Worm (Caenorhabditis elegans) whole organism, L2 larva: Measurements from ENCODE around the gene ZK757.10.

Experiments
- F13H6.1 ChIP-seq: sonication (generic microtip); optimal IDR thresholded peaks from 2 replicates; lab custom pipeline; 2016; ENCODE audit warnings: missing genetic modification characterization, missing compliant biosample characterization
- aly-2 ChIP-seq: fragments of 150-350 bp; optimal IDR thresholded peaks from 2 replicates; lab custom pipeline; 2014; ENCODE audit warnings: missing biosample characterization, missing genetic modification characterization
- elt-3 ChIP-seq: sonication (generic microtip); optimal IDR thresholded peaks from 2 replicates; lab custom pipeline; 2017; ENCODE audit warnings: missing biosample characterization, missing genetic modification characterization
- fos-1 ChIP-seq: fragments of 150-350 bp; optimal IDR thresholded peaks from 2 replicates; lab custom pipeline; 2014; ENCODE audit warnings: missing biosample characterization, missing genetic modification characterization
- lsy-2 ChIP-seq, 2 experiments: fragments of 150-350 bp in 1 of 2; sonication (generic microtip) in 1 of 2; optimal IDR thresholded peaks; 2 replicates each; lab custom pipeline; 2014 to 2017; ENCODE audit warnings: missing biosample characterization in 2 of 2, missing genetic modification characterization in 2 of 2
- nhr-10 ChIP-seq: sonication (generic microtip); optimal IDR thresholded peaks from 2 replicates; lab custom pipeline; 2017; ENCODE audit warnings: missing biosample characterization, missing genetic modification characterization
- nhr-25 ChIP-seq: fragments of 150-350 bp; sonication (generic microtip); optimal IDR thresholded peaks from 3 replicates; lab custom pipeline; 2014; ENCODE audit warnings: missing biosample characterization, missing genetic modification characterization
- sem-4 ChIP-seq: fragments of 150-350 bp; optimal IDR thresholded peaks from 2 replicates; lab custom pipeline; 2014; ENCODE audit warnings: missing biosample characterization, missing genetic modification reagents, missing genetic modification characterization
- ztf-11 ChIP-seq: sonication (generic microtip); optimal IDR thresholded peaks from 2 replicates; lab custom pipeline; 2017; ENCODE audit warnings: missing biosample characterization, missing genetic modification characterization

ce11 chrIII:9891324-9891723, 14.3 kb downstream of the ZK757.10 start, which contains the start of gene alg-4:
- TF ChIP-seq nhr-10 (tag; lab: Kevin White, UChicago) (no peak), fos-1 (tag; lab: Kevin White, UChicago) (no peak), lsy-2 (tag; optimal IDR thresholded peaks at IDR 0.05; lab: Kevin White, UChicago) (no peak), F13H6.1 (tag; lab: Kevin White, UChicago) (no peak), elt-3 (tag; lab: Kevin White, UChicago) (no peak), sem-4 (no peak), ztf-11 (no peak), nhr-25 (tag; lab: Kevin White, UChicago) (no peak), aly-2 (tag; lab: Kevin White, UChicago) (no peak)
